Worm (Caenorhabditis elegans) whole organism, L1 larva: ENCODE data around the gene F37C12.21.

ENCODE experiments used
- C04F5.9 ChIP-seq: sonication (generic microtip); optimal IDR thresholded peaks from 2 replicates; lab custom pipeline; 2016; ENCODE audit warnings: missing genetic modification characterization, missing compliant biosample characterization
- C16A3.4 ChIP-seq: fragments of 150-350 bp; optimal IDR thresholded peaks from 2 replicates; lab custom pipeline; 2014; ENCODE audit warnings: missing biosample characterization, missing genetic modification characterization
- F16B12.6 ChIP-seq: fragments of 150-350 bp; optimal IDR thresholded peaks from 2 replicates; lab custom pipeline; 2014; ENCODE audit warnings: missing biosample characterization, missing genetic modification characterization
- alr-1 ChIP-seq: fragments of 200-800 bp; sonication (Bioruptor generic); optimal IDR thresholded peaks from 2 replicates; lab custom pipeline; 2018; ENCODE audit warnings: borderline replicate concordance, mild to moderate bottlenecking, missing genetic modification characterization, missing compliant biosample characterization
- aly-2 ChIP-seq: fragments of 150-350 bp; optimal IDR thresholded peaks from 2 replicates; lab custom pipeline; 2014; ENCODE audit warnings: missing biosample characterization, missing genetic modification characterization
- ama-1 ChIP-seq: fragments of 150-350 bp; optimal IDR thresholded peaks from 2 replicates; lab custom pipeline; 2014
- blmp-1 ChIP-seq: fragments of 150-350 bp; optimal IDR thresholded peaks from 2 replicates; lab custom pipeline; 2014; ENCODE audit warnings: missing biosample characterization, missing genetic modification characterization
- ceh-82 ChIP-seq, 3 experiments: fragments of 150-350 bp in 1 of 3; sonication (generic microtip) in 2 of 3; optimal IDR thresholded peaks; 2 replicates each; lab custom pipeline; 2014 to 2017; ENCODE audit warnings: missing biosample characterization in 3 of 3, missing genetic modification characterization in 3 of 3
- ceh-88 ChIP-seq: fragments of 200-800 bp; sonication (Bioruptor generic); IDR thresholded peaks from 2 replicates; pipeline ENCODE4 v1.3.6; 2022; ENCODE audit warnings: missing genetic modification characterization, missing compliant biosample characterization
- ceh-90 ChIP-seq: sonication (generic microtip); optimal IDR thresholded peaks from 2 replicates; lab custom pipeline; 2016; ENCODE audit warnings: missing genetic modification characterization, missing compliant biosample characterization
- dpl-1 ChIP-seq, 3 experiments: fragments of 150-350 bp in 2 of 3; sonication (generic microtip) in 1 of 3; optimal IDR thresholded peaks; 2 replicates each; lab custom pipeline; 2014 to 2017; ENCODE audit warnings: missing biosample characterization in 3 of 3, missing genetic modification characterization in 3 of 3, missing genetic modification reagents in 3 of 3
- dsc-1 ChIP-seq: sonication (generic microtip); optimal IDR thresholded peaks from 2 replicates; lab custom pipeline; 2016; ENCODE audit warnings: mild to moderate bottlenecking, missing genetic modification characterization, missing compliant biosample characterization
- efl-1 ChIP-seq, 4 experiments: fragments of 150-350 bp; optimal IDR thresholded peaks in 3 of 4; peaks in 1 of 4; 1 replicate in 1 of 4; 2 replicates in 3 of 4; lab custom pipeline; 2014; ENCODE audit warnings: missing biosample characterization in 2 of 4, missing genetic modification characterization in 2 of 4, missing genetic modification reagents in 2 of 4
- egl-13 ChIP-seq: sonication (generic microtip); optimal IDR thresholded peaks from 2 replicates; lab custom pipeline; 2016; ENCODE audit warnings: missing genotype, missing genetic modification reagents, missing genetic modification characterization, missing compliant biosample characterization
- egl-27 ChIP-seq, 2 experiments: fragments of 150-350 bp in 1 of 2; sonication (generic microtip); optimal IDR thresholded peaks; 3 replicates each; lab custom pipeline; 2017 to 2018; ENCODE audit warnings: missing biosample characterization in 2 of 2, missing genetic modification characterization in 2 of 2, missing genetic modification reagents in 2 of 2
- elt-2 ChIP-seq: sonication (generic microtip); optimal IDR thresholded peaks from 2 replicates; lab custom pipeline; 2016; ENCODE audit warnings: missing genetic modification characterization, mild to moderate bottlenecking, inconsistent platforms, missing compliant biosample characterization, missing genetic modification reagents
- elt-3 ChIP-seq, 6 experiments: fragments of 150-350 bp in 1 of 6; sonication (generic microtip); optimal IDR thresholded peaks; 2 replicates each; lab custom pipeline; 2017 to 2018; ENCODE audit warnings: missing biosample characterization in 6 of 6, missing genetic modification characterization in 6 of 6, inconsistent platforms in 1 of 6
- fkh-4 ChIP-seq: sonication (generic microtip); optimal IDR thresholded peaks from 2 replicates; lab custom pipeline; 2016; ENCODE audit warnings: missing compliant biosample characterization, missing genetic modification characterization, borderline replicate concordance
- irx-1 ChIP-seq: sonication (generic microtip); optimal IDR thresholded peaks from 2 replicates; lab custom pipeline; 2016; ENCODE audit warnings: missing genetic modification characterization, missing compliant biosample characterization
- isw-1 ChIP-seq: fragments of 200-800 bp; sonication (Bioruptor generic); IDR thresholded peaks from 2 replicates; pipeline ENCODE4 v1.3.6; 2022; ENCODE audit warnings: missing genetic modification characterization, missing compliant biosample characterization
- lin-14 ChIP-seq: fragments of 200-800 bp; sonication (Bioruptor generic); optimal IDR thresholded peaks from 2 replicates; lab custom pipeline; 2018; ENCODE audit warnings: mild to moderate bottlenecking, missing genetic modification characterization, moderate library complexity, missing compliant biosample characterization
- lin-35 ChIP-seq, 2 experiments: fragments of 150-350 bp; optimal IDR thresholded peaks; 2 replicates each; lab custom pipeline; 2014; ENCODE audit warnings: missing biosample characterization in 2 of 2, missing genetic modification characterization in 2 of 2, missing genetic modification reagents in 2 of 2
- mef-2 ChIP-seq: fragments of 150-350 bp; optimal IDR thresholded peaks from 2 replicates; lab custom pipeline; 2014; ENCODE audit warnings: missing biosample characterization, missing genetic modification characterization
- mep-1 ChIP-seq: fragments of 150-350 bp; optimal IDR thresholded peaks from 2 replicates; lab custom pipeline; 2014; ENCODE audit warnings: missing biosample characterization, missing genetic modification characterization
- nhr-11 ChIP-seq: fragments of 150-350 bp; optimal IDR thresholded peaks from 2 replicates; lab custom pipeline; 2014; ENCODE audit warnings: missing biosample characterization, missing genetic modification characterization
- nhr-19 ChIP-seq: fragments of 200-800 bp; sonication (Bioruptor generic); conservative IDR thresholded peaks from 2 replicates; pipeline ENCODE4 v1.3.6; 2022; ENCODE audit warnings: missing genetic modification characterization, missing compliant biosample characterization
- nhr-20 ChIP-seq: sonication (generic microtip); optimal IDR thresholded peaks from 2 replicates; lab custom pipeline; 2016; ENCODE audit warnings: mild to moderate bottlenecking, missing genetic modification characterization, missing compliant biosample characterization
- nhr-237 ChIP-seq: fragments of 150-350 bp; optimal IDR thresholded peaks from 2 replicates; lab custom pipeline; 2014; ENCODE audit warnings: missing biosample characterization, missing genetic modification characterization
- nhr-28 ChIP-seq: fragments of 150-350 bp; optimal IDR thresholded peaks from 2 replicates; lab custom pipeline; 2014; ENCODE audit warnings: missing biosample characterization, missing genetic modification characterization
- nhr-71 ChIP-seq: sonication (generic microtip); optimal IDR thresholded peaks from 2 replicates; lab custom pipeline; 2016; ENCODE audit warnings: mild to moderate bottlenecking, missing genetic modification characterization, moderate library complexity, missing compliant biosample characterization
- nhr-76 ChIP-seq: sonication (generic microtip); optimal IDR thresholded peaks from 2 replicates; lab custom pipeline; 2017; ENCODE audit warnings: missing biosample characterization, missing genetic modification characterization
- nhr-77 ChIP-seq: fragments of 150-350 bp; optimal IDR thresholded peaks from 2 replicates; lab custom pipeline; 2014; ENCODE audit warnings: missing biosample characterization, missing genetic modification characterization
- nhr-84 ChIP-seq: sonication (generic microtip); optimal IDR thresholded peaks from 2 replicates; lab custom pipeline; 2017; ENCODE audit warnings: missing biosample characterization, missing genetic modification characterization
- nhr-90 ChIP-seq: sonication (generic microtip); optimal IDR thresholded peaks from 2 replicates; lab custom pipeline; 2016; ENCODE audit warnings: mild to moderate bottlenecking, missing genetic modification characterization, missing compliant biosample characterization; ENCODE audit not compliant: poor library complexity
- pag-3 ChIP-seq: sonication (generic microtip); optimal IDR thresholded peaks from 2 replicates; lab custom pipeline; 2017; ENCODE audit warnings: missing genetic modification characterization, mild to moderate bottlenecking, missing compliant biosample characterization, antibody characterized with exemption, borderline replicate concordance; ENCODE audit not compliant: insufficient read depth
- pqm-1 ChIP-seq: sonication (generic microtip); optimal IDR thresholded peaks from 3 replicates; lab custom pipeline; 2017; ENCODE audit warnings: missing biosample characterization, missing genetic modification characterization
- skn-1 ChIP-seq: fragments of 150-350 bp; optimal IDR thresholded peaks from 2 replicates; lab custom pipeline; 2014; ENCODE audit warnings: missing biosample characterization, missing genetic modification characterization
- snpc-4 ChIP-seq: fragments of 150-350 bp; optimal IDR thresholded peaks from 2 replicates; lab custom pipeline; 2014; ENCODE audit warnings: missing biosample characterization, missing genetic modification characterization
- snu-23 ChIP-seq: sonication (generic microtip); optimal IDR thresholded peaks from 2 replicates; lab custom pipeline; 2016; ENCODE audit warnings: missing genetic modification characterization, missing compliant biosample characterization
- sptf-1 ChIP-seq: fragments of 150-350 bp; optimal IDR thresholded peaks from 2 replicates; lab custom pipeline; 2014; ENCODE audit warnings: missing biosample characterization, missing genetic modification characterization
- tbx-2 ChIP-seq: sonication (generic microtip); optimal IDR thresholded peaks from 2 replicates; lab custom pipeline; 2016; ENCODE audit warnings: missing genetic modification characterization, missing compliant biosample characterization
- tlp-1 ChIP-seq: fragments of 150-350 bp; optimal IDR thresholded peaks from 2 replicates; lab custom pipeline; 2014; ENCODE audit warnings: missing biosample characterization, missing genetic modification characterization
- unc-130 ChIP-seq: fragments of 150-350 bp; optimal IDR thresholded peaks from 2 replicates; lab custom pipeline; 2017; ENCODE audit warnings: missing biosample characterization, missing genetic modification characterization, inconsistent platforms
- unc-62 ChIP-seq: fragments of 150-350 bp; optimal IDR thresholded peaks from 2 replicates; lab custom pipeline; 2014; ENCODE audit warnings: missing biosample characterization, missing genetic modification reagents, missing genetic modification characterization
- unc-98 ChIP-seq: fragments of 200-800 bp; sonication (Bioruptor generic); IDR thresholded peaks from 2 replicates; pipeline ENCODE4 v1.3.6; 2022; ENCODE audit warnings: missing genetic modification characterization, missing compliant biosample characterization
- zag-1 ChIP-seq: fragments of 150-350 bp; optimal IDR thresholded peaks from 2 replicates; lab custom pipeline; 2014; ENCODE audit warnings: missing biosample characterization, missing genetic modification characterization
- zip-4 ChIP-seq: fragments of 200-800 bp; sonication (Bioruptor generic); optimal IDR thresholded peaks from 2 replicates; lab custom pipeline; 2018; ENCODE audit warnings: mild to moderate bottlenecking, missing genetic modification characterization, moderate library complexity, missing compliant biosample characterization

The F37C12.21 gene

ce11 chrIII:7153747-7154238 is 34.4 kb upstream of the F37C12.21 start, which contains the start of gene ogt-1 (continued):
- TF ChIP-seq skn-1 (tag; lab: Kevin White, UChicago) (peak; percentile 56), unc-130 (tag; lab: Kevin White, UChicago) (no peak), mef-2 (peak; percentile 65), mep-1 (peak; percentile 93), irx-1 (tag; lab: Kevin White, UChicago) (peak; percentile 62), nhr-90 (tag; lab: Kevin White, UChicago) (peak; percentile 76), C04F5.9 (tag; lab: Kevin White, UChicago) (no peak), egl-13 (tag; lab: Kevin White, UChicago) (peak; percentile 32), nhr-19 (GFP tag; lab: Robert Waterston, UW) (peak; percentile 86), egl-27 (tag; optimal IDR thresholded peaks at IDR 0.05; lab: Kevin White, UChicago) (peak; percentile 93 to 98), nhr-20 (tag; lab: Kevin White, UChicago) (peak; percentile 90), pag-3 (tag; lab: Kevin White, UChicago) (peak; percentile 16), snpc-4 (tag; lab: Kevin White, UChicago) (peak; percentile 76), lin-35 (GFP tag; optimal IDR thresholded peaks at IDR 0.05; lab: Kevin White, UChicago) (peak; percentile 71 to 80), aly-2 (tag; lab: Kevin White, UChicago) (peak; percentile 66), sptf-1 (no peak), nhr-76 (tag; lab: Kevin White, UChicago) (no peak), F16B12.6 (peak; percentile 40), nhr-11 (tag; lab: Kevin White, UChicago) (peak; percentile 74), efl-1 (optimal IDR thresholded peaks at IDR 0.05; lab: Kevin White, UChicago) (peak; percentile 83 to 91), efl-1 (GFP tag; optimal IDR thresholded peaks at IDR 0.05 in 1 of 2; lab: Kevin White, UChicago) (peak; percentile 61 to 94), nhr-28 (tag; lab: Kevin White, UChicago) (no peak), ceh-82 (tag; optimal IDR thresholded peaks at IDR 0.05; lab: Kevin White, UChicago) (peak; percentile 57 to 89 (median 87)), unc-98 (GFP tag; lab: Robert Waterston, UW) (no peak), nhr-84 (tag; lab: Kevin White, UChicago) (no peak), snu-23 (peak; percentile 94), nhr-71 (tag; lab: Kevin White, UChicago) (peak; percentile 96), isw-1 (GFP tag; lab: Robert Waterston, UW) (peak; percentile 70), nhr-77 (tag; lab: Kevin White, UChicago) (peak; percentile 71), lin-14 (GFP tag; lab: Kevin White, UChicago) (peak; percentile 97), pqm-1 (tag; lab: Kevin White, UChicago) (no peak), C16A3.4 (tag; lab: Kevin White, UChicago) (peak; percentile 69), tlp-1 (no peak)

- TF ChIP-seq C16A3.4 (tag; lab: Kevin White, UChicago): no peak
- no peak for TF ChIP-seq nhr-11 (tag; lab: Kevin White, UChicago)
- peak in 1 of 3 experiments; percentile 8 for TF ChIP-seq dpl-1 (GFP tag; optimal IDR thresholded peaks at IDR 0.05; lab: Kevin White, UChicago)
- TF ChIP-seq unc-62 (GFP tag; lab: Kevin White, UChicago): no peak
- no peak for TF ChIP-seq elt-2
- TF ChIP-seq alr-1: no peak
- TF ChIP-seq elt-3 (tag; optimal IDR thresholded peaks at IDR 0.05; lab: Kevin White, UChicago): no peak
- peak; percentile 3 for TF ChIP-seq blmp-1 (tag; lab: Kevin White, UChicago)
- TF ChIP-seq nhr-77 (tag; lab: Kevin White, UChicago): no peak
- no peak for TF ChIP-seq fkh-4 (tag; lab: Kevin White, UChicago)
- no peak for TF ChIP-seq ama-1 (lab: Kevin White, UChicago)
- TF ChIP-seq tbx-2 (tag; lab: Kevin White, UChicago): no peak
- no peak for TF ChIP-seq pag-3 (tag; lab: Kevin White, UChicago)
- no peak for TF ChIP-seq ceh-88 (GFP tag; lab: Robert Waterston, UW)
- TF ChIP-seq snu-23: peak; percentile 35
- TF ChIP-seq ceh-82 (tag; optimal IDR thresholded peaks at IDR 0.05; lab: Kevin White, UChicago): no peak
- TF ChIP-seq egl-13 (tag; lab: Kevin White, UChicago): no peak
- TF ChIP-seq nhr-71 (tag; lab: Kevin White, UChicago): peak; percentile 31
- no peak for TF ChIP-seq zag-1 (tag; lab: Kevin White, UChicago)
- TF ChIP-seq nhr-84 (tag; lab: Kevin White, UChicago): no peak
- no peak for TF ChIP-seq unc-130 (tag; lab: Kevin White, UChicago)
- TF ChIP-seq nhr-28 (tag; lab: Kevin White, UChicago): no peak
- TF ChIP-seq ceh-90 (tag; lab: Kevin White, UChicago): no peak
- no peak for TF ChIP-seq irx-1 (tag; lab: Kevin White, UChicago)
- no peak for TF ChIP-seq nhr-237 (tag; lab: Kevin White, UChicago)
- TF ChIP-seq lin-14 (GFP tag; lab: Kevin White, UChicago): peak; percentile 49
- no peak for TF ChIP-seq zip-4
- no peak for TF ChIP-seq dsc-1
Measured at ce11 chrIII:7154526-7154925, 33.6 kb upstream of the F37C12.21 start.
